Worm (Caenorhabditis elegans) whole organism, early embryonic: ENCODE data around the gene C05C10.2.

Source experiments
- B0310.2 ChIP-seq: sonication (generic microtip); optimal IDR thresholded peaks from 2 replicates; lab custom pipeline; 2016; ENCODE audit warnings: mild to moderate bottlenecking, missing genetic modification characterization, missing compliant biosample characterization
- aly-1 ChIP-seq: sonication (generic microtip); optimal IDR thresholded peaks from 2 replicates; lab custom pipeline; 2016; ENCODE audit warnings: missing genetic modification characterization, missing compliant biosample characterization
- ama-1 ChIP-seq: fragments of 150-350 bp; optimal IDR thresholded peaks from 2 replicates; lab custom pipeline; 2014
- ceh-36 ChIP-seq: sonication (generic microtip); optimal IDR thresholded peaks from 2 replicates; lab custom pipeline; 2016; ENCODE audit warnings: missing genetic modification characterization, inconsistent platforms, missing compliant biosample characterization
- ets-7 ChIP-seq: sonication (generic microtip); optimal IDR thresholded peaks from 2 replicates; lab custom pipeline; 2016; ENCODE audit warnings: missing genotype, missing genetic modification characterization, missing compliant biosample characterization
- flt-1 ChIP-seq: fragments of 200-800 bp; sonication (Bioruptor generic); IDR thresholded peaks from 2 replicates; pipeline ENCODE4 v1.3.6; 2022; ENCODE audit warnings: missing genetic modification characterization, missing compliant biosample characterization
- hmbx-1 ChIP-seq: sonication (generic microtip); optimal IDR thresholded peaks from 2 replicates; lab custom pipeline; 2016; ENCODE audit warnings: mild to moderate bottlenecking, missing genetic modification characterization, missing compliant biosample characterization
- hnd-1 ChIP-seq: sonication (generic microtip); optimal IDR thresholded peaks from 2 replicates; lab custom pipeline; 2016; ENCODE audit warnings: missing genetic modification characterization, missing compliant biosample characterization
- tbx-11 ChIP-seq: fragments of 200-800 bp; sonication (Bioruptor generic); IDR thresholded peaks from 2 replicates; pipeline ENCODE4 v1.3.6; 2022; ENCODE audit warnings: missing genetic modification characterization, missing compliant biosample characterization
- tra-4 ChIP-seq: sonication (generic microtip); optimal IDR thresholded peaks from 2 replicates; lab custom pipeline; 2017; ENCODE audit warnings: missing genetic modification characterization, missing compliant biosample characterization

ce11 chrII:9970438-9971092, 48.5 kb downstream of the C05C10.2 start, which contains the start of gene R53.5:
- TF ChIP-seq hmbx-1 (no peak), ama-1 (lab: Kevin White, UChicago) (no peak), B0310.2 (tag; lab: Kevin White, UChicago) (no peak), flt-1 (GFP tag; lab: Robert Waterston, UW) (no peak), aly-1 (tag; lab: Kevin White, UChicago) (no peak), hnd-1 (no peak), ceh-36 (tag; lab: Kevin White, UChicago) (no peak), ets-7 (tag; lab: Kevin White, UChicago) (no peak), tbx-11 (GFP tag; lab: Robert Waterston, UW) (no peak), tra-4 (tag; lab: Kevin White, UChicago) (no peak)
